Fruit fly (Drosophila melanogaster): ENCODE results near the gene sip2.
A peak's percentile ranks its signal among the peaks of the same experiment; 100 is the strongest.

The sip2 gene

dm6 chr2L:6964022-6964434 lies at the start of gene sip2, which contains the start of gene Coprox (continued):
- TF ChIP-seq Sox102F (GFP tag; optimal IDR thresholded peaks at IDR 0.05) (no peak), rib (GFP tag; IDR thresholded peaks at IDR 0.05) (peak; percentile 50; the same call in 1 of the 2 replicates), Pdp1 (GFP tag; optimal IDR thresholded peaks at IDR 0.05) (peak in 1 of 2 experiments; percentile 49), Opbp (GFP tag; IDR thresholded peaks at IDR 0.05; ENCODE audit: partially characterized antibody) (no peak), CG10209 (GFP tag; optimal IDR thresholded peaks at IDR 0.05) (peak; percentile 63), usp (GFP tag; optimal IDR thresholded peaks at IDR 0.05) (no peak), zen2 (GFP tag; IDR thresholded peaks at IDR 0.05; ENCODE audit: partially characterized antibody) (no peak), CG6765 (GFP tag; optimal IDR thresholded peaks at IDR 0.05) (no peak), ara (GFP tag; IDR thresholded peaks at IDR 0.05) (no peak), nmo (GFP tag; optimal IDR thresholded peaks at IDR 0.05) (peak; percentile 82), CG9609 (GFP tag; optimal IDR thresholded peaks at IDR 0.05) (no peak), tio (GFP tag; optimal IDR thresholded peaks at IDR 0.05) (no peak), sqz (GFP tag; optimal IDR thresholded peaks at IDR 0.05) (no peak), Elba2 (GFP tag; optimal IDR thresholded peaks at IDR 0.05) (no peak), CG10979 (tag; optimal IDR thresholded peaks at IDR 0.05) (peak; percentile 62), CG33213 (GFP tag; optimal IDR thresholded peaks at IDR 0.05) (no peak), tna (GFP tag; IDR thresholded peaks at IDR 0.05; ENCODE audit: partially characterized antibody) (no peak), ash1 (GFP tag; optimal IDR thresholded peaks at IDR 0.05) (no peak), sob (GFP tag; IDR thresholded peaks at IDR 0.05) (0 out of 2 replicates have a peak, but pooled peaks have one; percentile 34), CG31388 (GFP tag; optimal IDR thresholded peaks at IDR 0.05) (no peak), CG14860 (GFP tag; IDR thresholded peaks at IDR 0.05; ENCODE audit: partially characterized antibody) (no peak), Mes4 (GFP tag; optimal IDR thresholded peaks at IDR 0.05) (no peak), H15 (GFP tag; IDR thresholded peaks at IDR 0.05) (no peak), ab (GFP tag; optimal IDR thresholded peaks at IDR 0.05) (no peak), Neu2 (GFP tag; optimal IDR thresholded peaks at IDR 0.05; ENCODE audit: borderline replicate concordance) (no peak), CG17359 (tag; optimal IDR thresholded peaks at IDR 0.05) (peak; percentile 68), slou (GFP tag; optimal IDR thresholded peaks at IDR 0.05) (no peak), CG11085 (GFP tag; IDR thresholded peaks at IDR 0.05) (no peak), CG6689 (GFP tag; IDR thresholded peaks at IDR 0.05) (peak; percentile 69), CG14050 (GFP tag; IDR thresholded peaks at IDR 0.05) (no peak), jing (GFP tag; optimal IDR thresholded peaks at IDR 0.05) (no peak), kah (GFP tag; optimal IDR thresholded peaks at IDR 0.05) (peak; percentile 14), Hr39 (optimal IDR thresholded peaks at IDR 0.05) (no peak), MBD-R2 (GFP tag; IDR thresholded peaks at IDR 0.05) (no peak; the same call in 1 of the 2 replicates), Xbp1 (GFP tag; optimal IDR thresholded peaks at IDR 0.05) (peak; percentile 69), emc (GFP tag; optimal IDR thresholded peaks at IDR 0.05) (no peak), CG11560 (tag; IDR thresholded peaks at IDR 0.05) (no peak), gro (GFP tag; optimal IDR thresholded peaks at IDR 0.05) (no peak), klu (GFP tag; IDR thresholded peaks at IDR 0.05) (no peak), CG3847 (GFP tag; IDR thresholded peaks at IDR 0.05) (no peak), ac (GFP tag; optimal IDR thresholded peaks at IDR 0.05) (no peak), Oli (tag; optimal IDR thresholded peaks at IDR 0.05) (peak; percentile 37), lov (optimal IDR thresholded peaks at IDR 0.05) (no peak), lov (GFP tag; IDR thresholded peaks at IDR 0.05) (no peak), sug (tag; optimal IDR thresholded peaks at IDR 0.05) (peak; percentile 78), CG2889 (GFP tag; IDR thresholded peaks at IDR 0.05) (no peak), Tbp (GFP tag; optimal IDR thresholded peaks at IDR 0.05) (no peak), z (GFP tag; IDR thresholded peaks at IDR 0.05) (no peak), ftz-f1 (GFP tag; optimal IDR thresholded peaks at IDR 0.05) (no peak), tup (GFP tag; optimal IDR thresholded peaks at IDR 0.05) (no peak), mld (GFP tag; IDR thresholded peaks at IDR 0.05; ENCODE audit: partially characterized antibody) (no peak), gsb-n (tag; optimal IDR thresholded peaks at IDR 0.05) (no peak)

All from whole organism, embryonic.